Worm (Caenorhabditis elegans) whole organism, L1 larva: Measurements from ENCODE around the gene C04A11.2.

Experiments
- C04F5.9 ChIP-seq: sonication (generic microtip); optimal IDR thresholded peaks from 2 replicates; lab custom pipeline; 2016; ENCODE audit warnings: missing genetic modification characterization, missing compliant biosample characterization
- C16A3.4 ChIP-seq: fragments of 150-350 bp; optimal IDR thresholded peaks from 2 replicates; lab custom pipeline; 2014; ENCODE audit warnings: missing biosample characterization, missing genetic modification characterization
- Y116A8C.19 ChIP-seq: sonication (generic microtip); optimal IDR thresholded peaks from 2 replicates; lab custom pipeline; 2016; ENCODE audit warnings: missing compliant biosample characterization, missing genetic modification characterization, borderline replicate concordance
- aha-1 ChIP-seq: fragments of 150-350 bp; optimal IDR thresholded peaks from 2 replicates; lab custom pipeline; 2014; ENCODE audit warnings: missing biosample characterization, missing genetic modification characterization
- alr-1 ChIP-seq: fragments of 200-800 bp; sonication (Bioruptor generic); optimal IDR thresholded peaks from 2 replicates; lab custom pipeline; 2018; ENCODE audit warnings: borderline replicate concordance, mild to moderate bottlenecking, missing genetic modification characterization, missing compliant biosample characterization
- ama-1 ChIP-seq: fragments of 150-350 bp; optimal IDR thresholded peaks from 2 replicates; lab custom pipeline; 2014
- blmp-1 ChIP-seq: fragments of 150-350 bp; optimal IDR thresholded peaks from 2 replicates; lab custom pipeline; 2014; ENCODE audit warnings: missing biosample characterization, missing genetic modification characterization
- ceh-63 ChIP-seq: fragments of 200-800 bp; sonication (Bioruptor generic); optimal IDR thresholded peaks from 2 replicates; lab custom pipeline; 2018; ENCODE audit warnings: mild to moderate bottlenecking, missing genetic modification characterization, missing compliant biosample characterization
- ceh-8 ChIP-seq: fragments of 200-800 bp; sonication (Bioruptor generic); optimal IDR thresholded peaks from 2 replicates; lab custom pipeline; 2018; ENCODE audit warnings: mild to moderate bottlenecking, missing genetic modification characterization, moderate library complexity, missing compliant biosample characterization
- ceh-82 ChIP-seq, 3 experiments: fragments of 150-350 bp in 1 of 3; sonication (generic microtip) in 2 of 3; optimal IDR thresholded peaks; 2 replicates each; lab custom pipeline; 2014 to 2017; ENCODE audit warnings: missing biosample characterization in 3 of 3, missing genetic modification characterization in 3 of 3
- ceh-90 ChIP-seq: sonication (generic microtip); optimal IDR thresholded peaks from 2 replicates; lab custom pipeline; 2016; ENCODE audit warnings: missing genetic modification characterization, missing compliant biosample characterization
- dpl-1 ChIP-seq, 3 experiments: fragments of 150-350 bp in 2 of 3; sonication (generic microtip) in 1 of 3; optimal IDR thresholded peaks; 2 replicates each; lab custom pipeline; 2014 to 2017; ENCODE audit warnings: missing biosample characterization in 3 of 3, missing genetic modification characterization in 3 of 3, missing genetic modification reagents in 3 of 3
- egl-13 ChIP-seq: sonication (generic microtip); optimal IDR thresholded peaks from 2 replicates; lab custom pipeline; 2016; ENCODE audit warnings: missing genotype, missing genetic modification reagents, missing genetic modification characterization, missing compliant biosample characterization
- egl-27 ChIP-seq, 2 experiments: fragments of 150-350 bp in 1 of 2; sonication (generic microtip); optimal IDR thresholded peaks; 3 replicates each; lab custom pipeline; 2017 to 2018; ENCODE audit warnings: missing biosample characterization in 2 of 2, missing genetic modification characterization in 2 of 2, missing genetic modification reagents in 2 of 2
- elt-3 ChIP-seq, 6 experiments: fragments of 150-350 bp in 1 of 6; sonication (generic microtip); optimal IDR thresholded peaks; 2 replicates each; lab custom pipeline; 2017 to 2018; ENCODE audit warnings: missing biosample characterization in 6 of 6, missing genetic modification characterization in 6 of 6, inconsistent platforms in 1 of 6
- fkh-10 ChIP-seq: sonication (generic microtip); optimal IDR thresholded peaks from 2 replicates; lab custom pipeline; 2017; ENCODE audit warnings: missing biosample characterization, missing genetic modification reagents, missing genetic modification characterization
- fkh-8 ChIP-seq: sonication (generic microtip); optimal IDR thresholded peaks from 2 replicates; lab custom pipeline; 2016; ENCODE audit warnings: mild to moderate bottlenecking, missing genetic modification characterization, missing compliant biosample characterization
- grh-1 ChIP-seq: fragments of 200-800 bp; sonication (Bioruptor generic); IDR thresholded peaks from 2 replicates; pipeline ENCODE4 v1.3.6; 2022; ENCODE audit warnings: missing genetic modification reagents, missing genetic modification characterization, missing compliant biosample characterization
- hlh-4 ChIP-seq: sonication (generic microtip); optimal IDR thresholded peaks from 2 replicates; lab custom pipeline; 2016; ENCODE audit warnings: mild to moderate bottlenecking, missing genetic modification characterization, missing compliant biosample characterization
- hpl-2 ChIP-seq: fragments of 150-350 bp; optimal IDR thresholded peaks from 2 replicates; lab custom pipeline; 2014; ENCODE audit warnings: missing biosample characterization, missing genetic modification reagents, missing genetic modification characterization
- irx-1 ChIP-seq: sonication (generic microtip); optimal IDR thresholded peaks from 2 replicates; lab custom pipeline; 2016; ENCODE audit warnings: missing genetic modification characterization, missing compliant biosample characterization
- jun-1 ChIP-seq: fragments of 150-350 bp; optimal IDR thresholded peaks from 2 replicates; lab custom pipeline; 2014; ENCODE audit warnings: missing biosample characterization, missing genetic modification reagents, missing genetic modification characterization
- lin-13 ChIP-seq: fragments of 150-350 bp; optimal IDR thresholded peaks from 2 replicates; lab custom pipeline; 2014; ENCODE audit warnings: missing biosample characterization, missing genetic modification reagents, missing genetic modification characterization
- lin-15B ChIP-seq: fragments of 150-350 bp; sonication (generic microtip); optimal IDR thresholded peaks from 3 replicates; lab custom pipeline; 2014; ENCODE audit warnings: missing biosample characterization, missing genetic modification characterization
- lin-35 ChIP-seq, 2 experiments: fragments of 150-350 bp; optimal IDR thresholded peaks; 2 replicates each; lab custom pipeline; 2014; ENCODE audit warnings: missing biosample characterization in 2 of 2, missing genetic modification characterization in 2 of 2, missing genetic modification reagents in 2 of 2
- mab-9 ChIP-seq: fragments of 200-800 bp; sonication (Bioruptor generic); IDR thresholded peaks from 2 replicates; pipeline ENCODE4 v1.3.6; 2022; ENCODE audit warnings: missing genetic modification reagents, missing genetic modification characterization, missing compliant biosample characterization
- mdl-1 ChIP-seq, 2 experiments: fragments of 150-350 bp; optimal IDR thresholded peaks; 2 replicates each; lab custom pipeline; 2014 to 2017; ENCODE audit warnings: missing biosample characterization in 2 of 2, missing genetic modification characterization in 2 of 2, inconsistent platforms in 1 of 2
- mef-2 ChIP-seq: fragments of 150-350 bp; optimal IDR thresholded peaks from 2 replicates; lab custom pipeline; 2014; ENCODE audit warnings: missing biosample characterization, missing genetic modification characterization
- nhr-11 ChIP-seq: fragments of 150-350 bp; optimal IDR thresholded peaks from 2 replicates; lab custom pipeline; 2014; ENCODE audit warnings: missing biosample characterization, missing genetic modification characterization
- nhr-19 ChIP-seq: fragments of 200-800 bp; sonication (Bioruptor generic); conservative IDR thresholded peaks from 2 replicates; pipeline ENCODE4 v1.3.6; 2022; ENCODE audit warnings: missing genetic modification characterization, missing compliant biosample characterization
- nhr-28 ChIP-seq: fragments of 150-350 bp; optimal IDR thresholded peaks from 2 replicates; lab custom pipeline; 2014; ENCODE audit warnings: missing biosample characterization, missing genetic modification characterization
- nhr-47 ChIP-seq: sonication (generic microtip); optimal IDR thresholded peaks from 2 replicates; lab custom pipeline; 2016; ENCODE audit warnings: mild to moderate bottlenecking, missing genetic modification characterization, moderate library complexity, missing compliant biosample characterization
- nhr-71 ChIP-seq: sonication (generic microtip); optimal IDR thresholded peaks from 2 replicates; lab custom pipeline; 2016; ENCODE audit warnings: mild to moderate bottlenecking, missing genetic modification characterization, moderate library complexity, missing compliant biosample characterization
- nhr-76 ChIP-seq: sonication (generic microtip); optimal IDR thresholded peaks from 2 replicates; lab custom pipeline; 2017; ENCODE audit warnings: missing biosample characterization, missing genetic modification characterization
- pag-3 ChIP-seq: sonication (generic microtip); optimal IDR thresholded peaks from 2 replicates; lab custom pipeline; 2017; ENCODE audit warnings: missing genetic modification characterization, mild to moderate bottlenecking, missing compliant biosample characterization, antibody characterized with exemption, borderline replicate concordance; ENCODE audit not compliant: insufficient read depth
- pax-3 ChIP-seq: fragments of 200-800 bp; sonication (Bioruptor generic); optimal IDR thresholded peaks from 2 replicates; lab custom pipeline; 2018; ENCODE audit warnings: mild to moderate bottlenecking, missing genetic modification characterization, moderate library complexity, missing compliant biosample characterization
- skn-1 ChIP-seq: fragments of 150-350 bp; optimal IDR thresholded peaks from 2 replicates; lab custom pipeline; 2014; ENCODE audit warnings: missing biosample characterization, missing genetic modification characterization
- snpc-4 ChIP-seq: fragments of 150-350 bp; optimal IDR thresholded peaks from 2 replicates; lab custom pipeline; 2014; ENCODE audit warnings: missing biosample characterization, missing genetic modification characterization
- sox-4 ChIP-seq: sonication (generic microtip); optimal IDR thresholded peaks from 2 replicates; lab custom pipeline; 2016; ENCODE audit warnings: missing genetic modification characterization, missing compliant biosample characterization
- sptf-1 ChIP-seq: fragments of 150-350 bp; optimal IDR thresholded peaks from 2 replicates; lab custom pipeline; 2014; ENCODE audit warnings: missing biosample characterization, missing genetic modification characterization
- sup-37 ChIP-seq: fragments of 200-800 bp; sonication (Bioruptor generic); optimal IDR thresholded peaks from 2 replicates; lab custom pipeline; 2018; ENCODE audit warnings: mild to moderate bottlenecking, missing genetic modification characterization, missing compliant biosample characterization
- swsn-7 ChIP-seq: sonication (generic microtip); optimal IDR thresholded peaks from 2 replicates; lab custom pipeline; 2016; ENCODE audit warnings: missing genetic modification characterization, missing compliant biosample characterization
- tbx-2 ChIP-seq: sonication (generic microtip); optimal IDR thresholded peaks from 2 replicates; lab custom pipeline; 2016; ENCODE audit warnings: missing genetic modification characterization, missing compliant biosample characterization
- unc-98 ChIP-seq: fragments of 200-800 bp; sonication (Bioruptor generic); IDR thresholded peaks from 2 replicates; pipeline ENCODE4 v1.3.6; 2022; ENCODE audit warnings: missing genetic modification characterization, missing compliant biosample characterization
- vab-15 ChIP-seq: sonication (generic microtip); optimal IDR thresholded peaks from 2 replicates; lab custom pipeline; 2017; ENCODE audit warnings: missing genotype, mild to moderate bottlenecking, missing genetic modification characterization, missing compliant biosample characterization
- xbp-1 ChIP-seq: sonication (generic microtip); optimal IDR thresholded peaks from 2 replicates; lab custom pipeline; 2016; ENCODE audit warnings: missing genetic modification characterization, missing compliant biosample characterization
- zip-4 ChIP-seq: fragments of 200-800 bp; sonication (Bioruptor generic); optimal IDR thresholded peaks from 2 replicates; lab custom pipeline; 2018; ENCODE audit warnings: mild to moderate bottlenecking, missing genetic modification characterization, moderate library complexity, missing compliant biosample characterization
- ztf-11 ChIP-seq, 2 experiments: sonication (generic microtip); optimal IDR thresholded peaks; 2 replicates each; lab custom pipeline; 2016 to 2017; ENCODE audit warnings: missing genetic modification characterization in 2 of 2, missing biosample characterization in 1 of 2, missing compliant biosample characterization in 1 of 2

C04A11.2 gene

DNA sequence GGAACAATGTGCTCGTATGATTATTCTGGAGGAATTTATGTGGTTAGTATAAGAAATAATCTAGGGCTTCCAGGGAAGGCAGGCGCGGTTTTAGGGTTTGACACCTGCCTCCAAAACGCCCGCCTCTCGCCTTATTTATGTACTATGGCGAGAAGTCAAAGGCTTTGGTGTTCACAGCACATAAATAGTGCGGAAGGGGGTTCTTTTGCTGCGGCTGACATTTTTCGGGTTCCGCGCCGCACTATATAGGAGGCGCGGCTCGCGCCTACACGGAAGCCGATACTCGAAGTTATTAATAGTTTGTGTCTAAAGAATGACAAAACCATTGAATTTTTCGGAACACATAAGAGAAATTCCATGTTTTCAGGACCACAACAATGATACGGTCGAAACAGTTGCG lies 21.7 kb upstream of the C04A11.2 start:
- TF ChIP-seq ceh-63 (no peak), snpc-4 (tag; lab: Kevin White, UChicago) (peak; percentile 68)

DNA sequence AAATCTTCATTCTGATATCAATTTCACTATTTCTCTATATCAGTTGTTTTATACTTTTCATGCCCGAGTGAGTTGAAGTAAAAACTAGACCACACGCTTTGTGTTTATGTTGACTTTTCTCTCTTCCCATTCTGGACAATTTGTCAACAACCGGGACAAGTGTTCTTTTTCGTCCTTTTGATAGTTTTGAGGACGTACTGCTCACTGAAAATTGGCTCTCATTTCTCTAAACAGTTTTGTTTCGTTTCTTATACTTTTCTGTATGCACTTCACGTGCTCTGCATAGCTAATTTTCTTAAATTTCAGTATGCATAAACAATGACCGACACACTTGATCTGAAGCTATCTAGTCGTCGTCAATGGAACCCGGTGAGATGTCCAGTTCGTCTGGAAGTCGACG lies 19.0 kb upstream of the C04A11.2 start, which contains the start of gene adm-2:
adm-2 (plus strand) TSS at position 301 of the 400 bp plus-strand sequence.
- TF ChIP-seq alr-1 (tag; lab: Kevin White, UChicago): no peak
- TF ChIP-seq mdl-1 (tag; optimal IDR thresholded peaks at IDR 0.05; lab: Kevin White, UChicago): no peak
- no peak for TF ChIP-seq aha-1
- TF ChIP-seq mab-9 (GFP tag; lab: Robert Waterston, UW): no peak
- TF ChIP-seq nhr-11: no peak
- TF ChIP-seq ceh-8: no peak
- no peak for TF ChIP-seq swsn-7 (tag; lab: Kevin White, UChicago)
- TF ChIP-seq tbx-2 (tag; lab: Kevin White, UChicago): no peak
- no peak for TF ChIP-seq ceh-90 (tag; lab: Kevin White, UChicago)
- TF ChIP-seq dpl-1 (GFP tag; optimal IDR thresholded peaks at IDR 0.05; lab: Kevin White, UChicago): no peak
- no peak for TF ChIP-seq mef-2 (tag; lab: Kevin White, UChicago)
- no peak for TF ChIP-seq lin-35 (GFP tag; optimal IDR thresholded peaks at IDR 0.05; lab: Kevin White, UChicago)
- TF ChIP-seq skn-1: no peak

DNA sequence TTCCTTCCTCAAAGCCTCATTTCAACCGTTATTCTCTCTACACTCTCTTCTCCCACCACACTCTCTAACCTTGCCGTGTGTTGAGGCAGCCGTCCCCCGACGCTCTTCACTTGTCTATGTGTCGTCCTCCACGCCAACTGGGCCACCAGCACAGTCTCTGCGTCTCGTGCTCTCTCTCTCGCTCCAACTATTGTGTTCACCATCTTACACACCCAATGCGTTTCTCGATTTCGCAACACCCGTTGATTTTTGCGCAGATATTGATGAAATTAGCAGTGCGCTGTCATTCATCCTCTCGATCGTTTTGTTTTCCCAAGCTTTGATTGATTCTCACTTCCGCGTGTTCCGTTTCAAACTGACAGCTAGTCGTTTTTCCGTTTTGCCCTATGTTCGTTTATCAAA lies 18.5 kb upstream of the C04A11.2 start:
- TF ChIP-seq nhr-47 (peak; percentile 60), dpl-1 (GFP tag; optimal IDR thresholded peaks at IDR 0.05; lab: Kevin White, UChicago) (no peak), snpc-4 (tag; lab: Kevin White, UChicago) (peak; percentile 31), blmp-1 (tag; lab: Kevin White, UChicago) (peak; percentile 44), sup-37 (no peak), lin-13 (GFP tag; lab: Kevin White, UChicago) (no peak), ztf-11 (tag; optimal IDR thresholded peaks at IDR 0.05; lab: Kevin White, UChicago) (peak in 1 of 2 experiments; percentile 49), ceh-8 (no peak), egl-27 (tag; optimal IDR thresholded peaks at IDR 0.05; lab: Kevin White, UChicago) (no peak), egl-13 (tag; lab: Kevin White, UChicago) (no peak), vab-15 (tag; lab: Kevin White, UChicago) (no peak), nhr-76 (tag; lab: Kevin White, UChicago) (no peak), C04F5.9 (tag; lab: Kevin White, UChicago) (no peak), ceh-82 (tag; optimal IDR thresholded peaks at IDR 0.05; lab: Kevin White, UChicago) (peak; percentile 34 to 71 (median 56)), tbx-2 (tag; lab: Kevin White, UChicago) (peak; percentile 57), skn-1 (peak; percentile 59), sptf-1 (tag; lab: Kevin White, UChicago) (no peak), unc-98 (GFP tag; lab: Robert Waterston, UW) (no peak), sox-4 (tag; lab: Kevin White, UChicago) (no peak), lin-15B (tag; lab: Kevin White, UChicago) (no peak), hlh-4 (tag; lab: Kevin White, UChicago) (no peak), Y116A8C.19 (no peak), pax-3 (tag; lab: Kevin White, UChicago) (no peak), mef-2 (tag; lab: Kevin White, UChicago) (no peak), elt-3 (tag; optimal IDR thresholded peaks at IDR 0.05; lab: Kevin White, UChicago) (no peak), C16A3.4 (tag; lab: Kevin White, UChicago) (no peak), nhr-19 (GFP tag; lab: Robert Waterston, UW) (no peak; the same call in 1 of the 2 replicates), aha-1 (no peak), irx-1 (tag; lab: Kevin White, UChicago) (no peak), zip-4 (GFP tag; lab: Kevin White, UChicago) (peak; percentile 82), grh-1 (GFP tag; lab: Robert Waterston, UW) (no peak), nhr-71 (tag; lab: Kevin White, UChicago) (peak; percentile 70), pag-3 (tag; lab: Kevin White, UChicago) (no peak), xbp-1 (tag; lab: Kevin White, UChicago) (peak; percentile 8), jun-1 (tag; lab: Kevin White, UChicago) (peak; percentile 5), hpl-2 (GFP tag; lab: Kevin White, UChicago) (no peak), fkh-8 (tag; lab: Kevin White, UChicago) (peak; percentile 30), fkh-10 (peak; percentile 36), nhr-28 (tag; lab: Kevin White, UChicago) (no peak), ama-1 (lab: Kevin White, UChicago) (no peak)
